Worm (Caenorhabditis elegans) whole organism, early embryonic: ENCODE data around the gene zak-1.

ENCODE experiments used
- B0310.2 ChIP-seq: sonication (generic microtip); optimal IDR thresholded peaks from 2 replicates; lab custom pipeline; 2016; ENCODE audit warnings: mild to moderate bottlenecking, missing genetic modification characterization, missing compliant biosample characterization
- F13C5.2 ChIP-seq: sonication (generic microtip); optimal IDR thresholded peaks from 2 replicates; lab custom pipeline; 2017; ENCODE audit warnings: mild to moderate bottlenecking, missing genetic modification characterization, inconsistent platforms, missing compliant biosample characterization
- aly-1 ChIP-seq: sonication (generic microtip); optimal IDR thresholded peaks from 2 replicates; lab custom pipeline; 2016; ENCODE audit warnings: missing genetic modification characterization, missing compliant biosample characterization
- ama-1 ChIP-seq: fragments of 150-350 bp; optimal IDR thresholded peaks from 2 replicates; lab custom pipeline; 2014
- ceh-13 ChIP-seq: fragments of 200-800 bp; sonication (Bioruptor generic); optimal IDR thresholded peaks from 2 replicates; lab custom pipeline; 2018; ENCODE audit warnings: mild to moderate bottlenecking, missing genetic modification characterization, missing compliant biosample characterization
- ceh-36 ChIP-seq: sonication (generic microtip); optimal IDR thresholded peaks from 2 replicates; lab custom pipeline; 2016; ENCODE audit warnings: missing genetic modification characterization, inconsistent platforms, missing compliant biosample characterization
- ets-7 ChIP-seq: sonication (generic microtip); optimal IDR thresholded peaks from 2 replicates; lab custom pipeline; 2016; ENCODE audit warnings: missing genotype, missing genetic modification characterization, missing compliant biosample characterization
- flt-1 ChIP-seq: fragments of 200-800 bp; sonication (Bioruptor generic); IDR thresholded peaks from 2 replicates; pipeline ENCODE4 v1.3.6; 2022; ENCODE audit warnings: missing genetic modification characterization, missing compliant biosample characterization
- hmbx-1 ChIP-seq: sonication (generic microtip); optimal IDR thresholded peaks from 2 replicates; lab custom pipeline; 2016; ENCODE audit warnings: mild to moderate bottlenecking, missing genetic modification characterization, missing compliant biosample characterization
- hmg-4 ChIP-seq: fragments of 200-800 bp; sonication (Bioruptor generic); optimal IDR thresholded peaks from 2 replicates; lab custom pipeline; 2018; ENCODE audit warnings: mild to moderate bottlenecking, missing genetic modification characterization, missing compliant biosample characterization
- hnd-1 ChIP-seq: sonication (generic microtip); optimal IDR thresholded peaks from 2 replicates; lab custom pipeline; 2016; ENCODE audit warnings: missing genetic modification characterization, missing compliant biosample characterization
- pes-1 ChIP-seq: fragments of 200-800 bp; sonication (Bioruptor generic); IDR thresholded peaks from 2 replicates; pipeline ENCODE4 v1.3.6; 2022; ENCODE audit warnings: missing genetic modification reagents, missing genetic modification characterization, missing compliant biosample characterization
- scrt-1 ChIP-seq: fragments of 200-800 bp; sonication (Bioruptor generic); IDR thresholded peaks from 2 replicates; pipeline ENCODE4 v1.3.6; 2022; ENCODE audit warnings: missing genetic modification characterization, missing compliant biosample characterization
- sea-1 ChIP-seq: fragments of 200-800 bp; sonication (Bioruptor generic); conservative IDR thresholded peaks from 2 replicates; pipeline ENCODE4 v1.3.6; 2022; ENCODE audit warnings: missing genetic modification characterization, missing compliant biosample characterization
- tbx-11 ChIP-seq: fragments of 200-800 bp; sonication (Bioruptor generic); IDR thresholded peaks from 2 replicates; pipeline ENCODE4 v1.3.6; 2022; ENCODE audit warnings: missing genetic modification characterization, missing compliant biosample characterization
- tbx-37 ChIP-seq: fragments of 200-800 bp; sonication (Bioruptor generic); conservative IDR thresholded peaks from 2 replicates; pipeline ENCODE4 v1.3.6; 2022; ENCODE audit warnings: missing genetic modification reagents, missing genetic modification characterization, missing compliant biosample characterization
- tra-4 ChIP-seq: sonication (generic microtip); optimal IDR thresholded peaks from 2 replicates; lab custom pipeline; 2017; ENCODE audit warnings: missing genetic modification characterization, missing compliant biosample characterization

zak-1 gene

DNA sequence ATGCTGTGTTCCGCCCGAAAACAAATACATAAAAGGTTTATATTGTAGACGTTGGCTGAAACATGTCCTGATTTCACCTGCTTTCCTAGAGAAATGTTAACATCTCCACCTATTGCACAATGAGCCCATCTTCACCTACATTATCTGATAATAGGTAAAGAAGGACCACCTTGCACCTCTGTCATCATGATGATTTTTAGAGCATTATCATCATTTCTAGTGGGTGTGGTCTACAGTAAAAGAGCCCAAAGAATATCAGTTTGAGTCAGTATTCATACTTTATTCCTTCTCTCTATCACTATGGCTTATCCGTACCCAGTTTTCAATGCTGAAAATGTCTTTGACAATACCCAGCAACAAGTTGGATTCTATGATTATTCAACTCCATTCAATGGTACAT lies 27.6 kb upstream of the zak-1 start, which contains the start of gene med-2:
TSS of gene med-2 (plus strand) at position 301 of the 400 bp plus-strand sequence.
- TF ChIP-seq ets-7 (tag; lab: Kevin White, UChicago) (no peak), B0310.2 (tag; lab: Kevin White, UChicago) (no peak), F13C5.2 (no peak), scrt-1 (no peak), flt-1 (no peak)

DNA sequence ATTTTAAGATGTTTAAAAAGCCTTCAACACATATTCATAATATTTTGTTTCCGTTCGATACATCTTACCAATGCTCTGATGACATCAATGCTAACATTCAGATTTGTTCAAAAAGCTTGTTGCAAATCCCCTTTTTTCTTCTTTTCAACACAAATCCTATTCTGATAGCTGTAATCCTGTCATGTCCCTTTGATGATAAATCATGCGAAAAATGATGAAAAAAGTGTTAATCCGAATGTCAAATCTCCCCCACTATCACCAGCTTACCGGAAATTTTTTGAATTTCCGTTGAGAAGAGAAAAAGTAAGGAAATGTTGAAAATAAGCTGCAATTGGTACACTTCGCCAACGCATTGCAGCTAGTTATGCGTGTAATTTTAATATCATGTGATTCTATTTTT lies 25.1 kb upstream of the zak-1 start:
- TF ChIP-seq scrt-1 = no peak
- TF ChIP-seq aly-1 (tag; lab: Kevin White, UChicago) = no peak

DNA sequence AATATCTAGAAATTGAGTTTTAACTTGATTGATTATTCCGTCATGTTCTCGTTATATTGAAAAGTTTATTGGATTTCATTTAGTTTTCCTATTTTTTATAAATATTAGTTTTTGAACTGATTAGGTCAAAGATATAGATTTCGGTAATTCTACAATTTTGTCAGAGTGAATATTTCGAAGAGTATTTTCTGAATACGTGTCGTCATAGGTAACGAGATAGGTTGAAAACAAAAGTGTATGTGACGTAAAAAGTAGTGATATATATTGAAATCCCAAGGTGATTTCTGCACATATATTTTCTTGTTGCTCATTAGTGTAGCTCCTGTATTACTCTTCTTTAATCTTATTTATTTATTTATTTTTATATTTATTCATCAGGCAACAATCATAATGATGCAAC lies 24.2 kb upstream of the zak-1 start, which contains the start of gene K04C2.7:
TSS of gene K04C2.7 (plus strand) at position 301 of the 400 bp plus-strand sequence.
- TF ChIP-seq tbx-37 (GFP tag; lab: Robert Waterston, UW) (no peak), aly-1 (tag; lab: Kevin White, UChicago) (no peak), ets-7 (tag; lab: Kevin White, UChicago) (no peak), tbx-11 (GFP tag; lab: Robert Waterston, UW) (no peak), flt-1 (no peak), B0310.2 (tag; lab: Kevin White, UChicago) (no peak), sea-1 (GFP tag; lab: Robert Waterston, UW) (no peak), scrt-1 (no peak), pes-1 (no peak), hmbx-1 (tag; lab: Kevin White, UChicago) (no peak), hmg-4 (GFP tag; lab: Kevin White, UChicago) (no peak), tra-4 (no peak), ama-1 (lab: Kevin White, UChicago) (no peak), ceh-36 (tag; lab: Kevin White, UChicago) (no peak), hnd-1 (tag; lab: Kevin White, UChicago) (no peak), F13C5.2 (no peak), ceh-13 (GFP tag; lab: Kevin White, UChicago) (no peak)

DNA sequence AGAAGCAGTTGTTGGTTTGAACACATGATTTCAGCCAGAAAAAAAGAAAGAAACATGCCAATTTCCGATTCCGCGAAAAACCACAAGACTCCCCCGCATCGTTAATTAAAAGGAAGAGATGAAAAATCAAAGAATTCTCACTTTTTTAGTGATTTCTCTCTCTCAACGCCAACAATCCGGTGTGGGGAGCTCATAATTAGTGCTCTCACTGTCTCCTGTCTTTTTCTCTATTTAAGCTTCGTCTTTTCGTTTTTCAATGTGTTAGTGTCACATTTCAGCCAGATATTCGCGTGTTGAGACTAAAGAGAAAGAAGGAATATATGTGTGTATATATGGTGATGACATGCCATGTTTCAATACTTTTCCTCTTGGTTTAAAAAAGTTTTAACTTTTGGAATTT lies 17.1 kb upstream of the zak-1 start:
- TF ChIP-seq ama-1 (lab: Kevin White, UChicago) = no peak

DNA sequence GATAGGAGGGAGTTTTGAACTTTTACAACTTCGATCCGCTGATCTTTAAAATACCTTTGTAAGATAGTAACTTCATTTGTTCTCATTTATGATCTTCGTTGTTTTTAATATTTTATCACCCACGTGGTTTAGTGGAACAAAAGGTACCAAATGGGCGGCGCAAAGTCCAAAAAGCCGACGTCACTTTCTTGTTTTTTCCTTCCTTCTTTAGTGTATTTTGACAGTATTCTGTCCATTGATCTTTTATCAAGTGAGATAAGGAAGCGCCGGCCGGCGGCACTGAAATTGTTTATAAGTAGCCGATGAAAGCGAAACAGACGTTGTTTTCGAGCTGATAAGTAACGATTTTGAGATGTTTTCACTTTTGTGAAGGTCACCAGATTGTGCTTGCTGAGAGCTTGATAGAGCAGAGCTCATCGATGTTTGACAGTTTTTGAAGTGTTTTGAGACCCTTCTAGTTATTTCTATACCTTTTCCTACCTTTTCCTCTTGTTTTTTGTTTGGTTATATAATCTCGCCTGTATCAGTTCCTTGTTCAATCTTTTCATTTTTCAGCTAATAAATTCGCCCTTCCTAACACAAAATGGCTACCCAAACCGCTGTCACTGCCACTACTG lies 16.0 kb upstream of the zak-1 start, which contains the start of gene K04C2.3:
TSS of gene K04C2.3 (plus strand) at position 556 of the 617 bp plus-strand sequence.
- no peak for TF ChIP-seq tbx-11 (GFP tag; lab: Robert Waterston, UW)
- TF ChIP-seq ama-1 (lab: Kevin White, UChicago) = no peak
- TF ChIP-seq sea-1 (GFP tag; lab: Robert Waterston, UW) = no peak
- no peak for TF ChIP-seq ceh-36 (tag; lab: Kevin White, UChicago)
- TF ChIP-seq ceh-13 (GFP tag; lab: Kevin White, UChicago) = no peak
- no peak for TF ChIP-seq tbx-37 (GFP tag; lab: Robert Waterston, UW)
- TF ChIP-seq tra-4 = no peak
- TF ChIP-seq B0310.2 (tag; lab: Kevin White, UChicago) = no peak
- no peak for TF ChIP-seq hmg-4 (GFP tag; lab: Kevin White, UChicago)
- TF ChIP-seq scrt-1 = no peak
- no peak for TF ChIP-seq ets-7 (tag; lab: Kevin White, UChicago)
- no peak for TF ChIP-seq flt-1
- no peak for TF ChIP-seq pes-1

DNA sequence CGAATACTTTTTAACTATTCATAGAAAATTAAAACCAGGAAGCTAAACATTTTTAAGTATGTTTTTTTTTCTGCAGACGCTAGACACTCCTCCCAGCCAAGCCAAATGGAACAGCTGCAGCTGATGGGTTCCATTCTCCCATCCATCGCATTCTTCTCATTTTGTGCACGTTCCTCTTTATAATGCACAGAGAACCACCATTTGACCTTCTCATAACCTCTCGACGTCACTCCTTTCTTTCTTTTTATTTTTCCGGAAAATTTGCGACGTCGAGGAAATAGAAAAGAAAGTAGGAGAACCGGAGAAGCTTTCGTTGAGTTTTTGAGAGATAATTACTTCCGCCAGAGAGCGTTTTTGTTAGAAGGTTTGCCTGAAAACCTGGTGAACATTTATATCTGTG lies 15.1 kb upstream of the zak-1 start:
- no peak for TF ChIP-seq ets-7 (tag; lab: Kevin White, UChicago)
- TF ChIP-seq pes-1 = no peak
- no peak for TF ChIP-seq hmg-4 (GFP tag; lab: Kevin White, UChicago)
- TF ChIP-seq F13C5.2 = no peak
- no peak for TF ChIP-seq ama-1 (lab: Kevin White, UChicago)
- TF ChIP-seq tbx-37 (GFP tag; lab: Robert Waterston, UW) = no peak
- TF ChIP-seq B0310.2 (tag; lab: Kevin White, UChicago) = no peak
- no peak for TF ChIP-seq flt-1
- TF ChIP-seq tra-4 = no peak
- TF ChIP-seq tbx-11 (GFP tag; lab: Robert Waterston, UW) = no peak
- TF ChIP-seq hnd-1 (tag; lab: Kevin White, UChicago) = no peak
- no peak for TF ChIP-seq hmbx-1 (tag; lab: Kevin White, UChicago)

DNA sequence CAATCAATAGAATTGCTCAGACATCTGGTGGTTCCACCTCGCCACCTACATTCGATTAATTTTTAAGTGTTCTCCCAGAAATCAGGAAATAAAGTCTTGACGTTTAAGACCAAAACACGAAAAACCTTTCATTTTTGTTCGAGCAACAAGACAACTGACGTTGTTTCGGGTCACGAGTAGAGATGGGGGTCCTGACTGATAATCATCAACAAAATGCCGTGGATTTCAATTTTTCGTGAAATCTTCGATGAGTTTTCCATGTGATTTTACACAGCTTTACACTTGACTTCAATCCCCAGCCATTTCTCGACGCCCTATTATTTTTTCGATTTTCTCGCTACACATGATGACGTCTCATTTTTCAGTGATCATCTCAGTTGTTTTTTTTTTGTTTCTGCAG lies 14.5 kb upstream of the zak-1 start:
- TF ChIP-seq tbx-11 (GFP tag; lab: Robert Waterston, UW) (no peak), ceh-13 (GFP tag; lab: Kevin White, UChicago) (no peak), hnd-1 (tag; lab: Kevin White, UChicago) (no peak), ceh-36 (tag; lab: Kevin White, UChicago) (no peak), flt-1 (no peak), F13C5.2 (no peak), pes-1 (no peak), hmbx-1 (tag; lab: Kevin White, UChicago) (no peak), aly-1 (tag; lab: Kevin White, UChicago) (no peak), hmg-4 (GFP tag; lab: Kevin White, UChicago) (no peak), scrt-1 (no peak), sea-1 (GFP tag; lab: Robert Waterston, UW) (no peak), tra-4 (no peak), B0310.2 (tag; lab: Kevin White, UChicago) (no peak), tbx-37 (GFP tag; lab: Robert Waterston, UW) (no peak), ama-1 (lab: Kevin White, UChicago) (no peak), ets-7 (tag; lab: Kevin White, UChicago) (no peak)

DNA sequence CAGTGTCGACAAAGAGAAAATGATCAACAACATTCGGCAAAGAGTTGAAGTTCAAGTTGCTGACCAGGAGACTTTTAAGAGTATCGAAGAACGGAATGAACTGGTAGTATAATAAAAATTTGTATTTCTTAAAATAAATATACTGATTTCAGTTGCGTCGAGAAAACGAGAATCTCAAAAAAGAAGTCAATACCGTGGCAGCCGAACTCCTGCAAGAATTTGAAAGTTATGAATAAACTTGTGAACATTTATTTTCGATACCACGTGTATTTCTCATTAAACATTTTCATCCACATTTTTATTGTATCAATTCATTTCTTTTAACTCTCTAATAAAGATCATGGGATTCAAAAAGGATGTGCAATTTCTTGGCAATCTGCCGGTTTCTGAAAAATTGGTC lies 13.4 kb upstream of the zak-1 start, which contains the start of gene K04C2.8:
TSS of gene K04C2.8 (plus strand) at position 301 of the 400 bp plus-strand sequence.
- no peak for TF ChIP-seq tbx-11 (GFP tag; lab: Robert Waterston, UW)
- no peak for TF ChIP-seq flt-1
- TF ChIP-seq hnd-1 (tag; lab: Kevin White, UChicago) = no peak
- no peak for TF ChIP-seq B0310.2 (tag; lab: Kevin White, UChicago)
- TF ChIP-seq F13C5.2 = no peak
- no peak for TF ChIP-seq ama-1 (lab: Kevin White, UChicago)
- no peak for TF ChIP-seq sea-1 (GFP tag; lab: Robert Waterston, UW)
- no peak for TF ChIP-seq scrt-1
- TF ChIP-seq tbx-37 (GFP tag; lab: Robert Waterston, UW) = no peak
- TF ChIP-seq ets-7 (tag; lab: Kevin White, UChicago) = no peak
- no peak for TF ChIP-seq hmbx-1 (tag; lab: Kevin White, UChicago)
